Worm (Caenorhabditis elegans) whole organism, L2 larva: ENCODE data around the gene F57C12.6.

Source experiments
- nhr-11 ChIP-seq: fragments of 150-350 bp; optimal IDR thresholded peaks from 2 replicates; lab custom pipeline; 2014; ENCODE audit warnings: missing biosample characterization, missing genetic modification characterization
- nhr-12 ChIP-seq: fragments of 150-350 bp; optimal IDR thresholded peaks from 2 replicates; lab custom pipeline; 2014; ENCODE audit warnings: missing biosample characterization, missing genetic modification characterization
- nhr-129 ChIP-seq: fragments of 150-350 bp; optimal IDR thresholded peaks from 2 replicates; lab custom pipeline; 2014; ENCODE audit warnings: missing biosample characterization, missing genetic modification characterization
- peb-1 ChIP-seq: fragments of 150-350 bp; optimal IDR thresholded peaks from 2 replicates; lab custom pipeline; 2014; ENCODE audit warnings: missing biosample characterization, missing genetic modification characterization
- skn-1 ChIP-seq: sonication (generic microtip); optimal IDR thresholded peaks from 2 replicates; lab custom pipeline; 2017; ENCODE audit warnings: missing biosample characterization, missing genetic modification characterization
- ztf-11 ChIP-seq: sonication (generic microtip); optimal IDR thresholded peaks from 2 replicates; lab custom pipeline; 2017; ENCODE audit warnings: missing biosample characterization, missing genetic modification characterization

ce11 chrX:524498-524897 is 29.3 kb downstream of the F57C12.6 start:
- TF ChIP-seq nhr-11: no peak
- no peak for TF ChIP-seq peb-1 (tag; lab: Kevin White, UChicago)
- TF ChIP-seq ztf-11: no peak
- no peak for TF ChIP-seq nhr-129 (tag; lab: Kevin White, UChicago)
- no peak for TF ChIP-seq nhr-12
- no peak for TF ChIP-seq skn-1 (tag; lab: Kevin White, UChicago)
